Worm (Caenorhabditis elegans) whole organism, young adult: Measurements from ENCODE around the gene srd-31.
A peak's percentile ranks its signal among the peaks of the same experiment; 100 is the strongest.

Source experiments
- B0336.3 ChIP-seq: fragments of 200-800 bp; sonication (Bioruptor generic); IDR thresholded peaks from 2 replicates; pipeline ENCODE4 v1.3.6; 2022; ENCODE audit warnings: missing genetic modification characterization, missing compliant biosample characterization
- C17E4.6 ChIP-seq: fragments of 200-800 bp; sonication (Bioruptor generic); IDR thresholded peaks from 2 replicates; pipeline ENCODE4 v1.3.6; 2022; ENCODE audit warnings: missing genetic modification reagents, missing genetic modification characterization, missing compliant biosample characterization
- D2030.7 ChIP-seq: fragments of 200-800 bp; sonication (Bioruptor generic); IDR thresholded peaks from 2 replicates; pipeline ENCODE4 v1.3.6; 2022; ENCODE audit warnings: missing genetic modification reagents, missing genetic modification characterization, missing compliant biosample characterization
- F23B12.7 ChIP-seq: sonication (generic microtip); optimal IDR thresholded peaks from 2 replicates; lab custom pipeline; 2017; ENCODE audit warnings: missing genetic modification characterization, mild to moderate bottlenecking, missing compliant biosample characterization, antibody characterized with exemption, moderate library complexity; ENCODE audit not compliant: insufficient read depth
- F39B2.1 ChIP-seq: fragments of 200-800 bp; sonication (Bioruptor generic); IDR thresholded peaks from 2 replicates; pipeline ENCODE4 v1.3.6; 2022; ENCODE audit warnings: missing genetic modification reagents, missing genetic modification characterization, missing compliant biosample characterization
- F57A8.1 ChIP-seq: fragments of 200-800 bp; sonication (Bioruptor generic); optimal IDR thresholded peaks from 2 replicates; lab custom pipeline; 2018; ENCODE audit warnings: mild to moderate bottlenecking, missing genetic modification characterization, moderate library complexity, missing compliant biosample characterization
- K11D2.4 ChIP-seq: fragments of 200-800 bp; sonication (Bioruptor generic); IDR thresholded peaks from 2 replicates; pipeline ENCODE4 v1.3.6; 2022; ENCODE audit warnings: missing genetic modification reagents, missing genetic modification characterization, missing compliant biosample characterization
- T26A5.8 ChIP-seq: sonication (generic microtip); optimal IDR thresholded peaks from 2 replicates; lab custom pipeline; 2016; ENCODE audit warnings: missing genetic modification characterization, missing compliant biosample characterization
- Y67H2A.10 ChIP-seq: fragments of 200-800 bp; sonication (Bioruptor generic); conservative IDR thresholded peaks from 2 replicates; pipeline ENCODE4 v1.3.6; 2022; ENCODE audit warnings: missing genetic modification reagents, missing genetic modification characterization, missing compliant biosample characterization
- ama-1 ChIP-seq, 3 experiments: fragments of 150-350 bp in 1 of 3; sonication (generic microtip) in 2 of 3; optimal IDR thresholded peaks; 2 replicates each; lab custom pipeline; 2014 to 2018; ENCODE audit warnings: missing biosample characterization in 2 of 3, missing genetic modification characterization in 2 of 3, missing genetic modification reagents in 2 of 3
- atf-7 ChIP-seq: sonication (generic microtip); optimal IDR thresholded peaks from 2 replicates; lab custom pipeline; 2017; ENCODE audit warnings: mild to moderate bottlenecking, missing genetic modification characterization, missing compliant biosample characterization
- attf-3 ChIP-seq: fragments of 200-800 bp; sonication (Bioruptor generic); conservative IDR thresholded peaks from 2 replicates; pipeline ENCODE4 v1.3.6; 2022; ENCODE audit warnings: missing genetic modification reagents, missing genetic modification characterization, missing compliant biosample characterization
- ceh-58 ChIP-seq: fragments of 200-800 bp; sonication (Bioruptor generic); IDR thresholded peaks from 2 replicates; pipeline ENCODE4 v1.3.6; 2022; ENCODE audit warnings: missing genetic modification characterization, missing compliant biosample characterization
- chd-7 ChIP-seq: sonication (generic microtip); optimal IDR thresholded peaks from 2 replicates; lab custom pipeline; 2016; ENCODE audit warnings: mild to moderate bottlenecking, missing genetic modification characterization, moderate library complexity, missing compliant biosample characterization
- dpl-1 ChIP-seq: fragments of 150-350 bp; optimal IDR thresholded peaks from 2 replicates; lab custom pipeline; 2014; ENCODE audit warnings: missing biosample characterization, missing genetic modification reagents, missing genetic modification characterization
- efl-1 ChIP-seq: fragments of 150-350 bp; optimal IDR thresholded peaks from 2 replicates; lab custom pipeline; 2014; ENCODE audit warnings: missing biosample characterization, missing genetic modification reagents, missing genetic modification characterization
- egl-18 ChIP-seq: fragments of 200-800 bp; sonication (Bioruptor generic); IDR thresholded peaks from 2 replicates; pipeline ENCODE4 v1.3.6; 2022; ENCODE audit warnings: missing genetic modification reagents, missing genetic modification characterization, missing compliant biosample characterization
- hlh-12 ChIP-seq: sonication (generic microtip); optimal IDR thresholded peaks from 2 replicates; lab custom pipeline; 2016; ENCODE audit warnings: missing genetic modification characterization, missing compliant biosample characterization
- hlh-26 ChIP-seq: fragments of 200-800 bp; sonication (Bioruptor generic); conservative IDR thresholded peaks from 2 replicates; pipeline ENCODE4 v1.3.6; 2022; ENCODE audit warnings: missing genetic modification reagents, missing genetic modification characterization, missing compliant biosample characterization
- let-526 ChIP-seq: fragments of 200-800 bp; sonication (Bioruptor generic); IDR thresholded peaks from 2 replicates; pipeline ENCODE4 v1.3.6; 2022; ENCODE audit warnings: missing genetic modification reagents, missing genetic modification characterization, missing compliant biosample characterization
- madf-6 ChIP-seq: fragments of 200-800 bp; sonication (Bioruptor generic); IDR thresholded peaks from 2 replicates; pipeline ENCODE4 v1.3.6; 2022; ENCODE audit warnings: missing genetic modification reagents, missing genetic modification characterization, missing compliant biosample characterization
- madf-8 ChIP-seq: fragments of 200-800 bp; sonication (Bioruptor generic); conservative IDR thresholded peaks from 2 replicates; pipeline ENCODE4 v1.3.6; 2022; ENCODE audit warnings: missing genetic modification reagents, missing genetic modification characterization, missing compliant biosample characterization
- nfya-1 ChIP-seq: sonication (generic microtip); optimal IDR thresholded peaks from 2 replicates; lab custom pipeline; 2017; ENCODE audit warnings: antibody characterized with exemption, missing compliant biosample characterization, missing genetic modification characterization, borderline replicate concordance; ENCODE audit not compliant: insufficient read depth
- nhr-80 ChIP-seq: sonication (generic microtip); optimal IDR thresholded peaks from 2 replicates; lab custom pipeline; 2016; ENCODE audit warnings: missing genetic modification characterization, missing compliant biosample characterization
- repo-1 ChIP-seq: sonication (generic microtip); optimal IDR thresholded peaks from 2 replicates; lab custom pipeline; 2017; ENCODE audit warnings: mild to moderate bottlenecking, missing genetic modification characterization, missing compliant biosample characterization
- rpc-1 ChIP-seq, 2 experiments: fragments of 150-350 bp in 1 of 2; sonication (generic microtip) in 1 of 2; optimal IDR thresholded peaks; 2 replicates each; lab custom pipeline; 2014 to 2018; ENCODE audit warnings: missing biosample characterization in 1 of 2, missing genetic modification characterization in 1 of 2, missing genetic modification reagents in 1 of 2, missing genotype in 1 of 2
- snpc-1.1 ChIP-seq: sonication (generic microtip); optimal IDR thresholded peaks from 2 replicates; lab custom pipeline; 2017; ENCODE audit warnings: missing genetic modification characterization, mild to moderate bottlenecking, missing compliant biosample characterization, antibody characterized with exemption, moderate library complexity, missing genotype, missing genetic modification reagents; ENCODE audit not compliant: insufficient read depth
- somi-1 ChIP-seq: fragments of 200-800 bp; sonication (Bioruptor generic); optimal IDR thresholded peaks from 2 replicates; lab custom pipeline; 2018; ENCODE audit warnings: mild to moderate bottlenecking, missing genetic modification characterization, missing compliant biosample characterization
- tbp1 ChIP-seq: fragments of 200-800 bp; sonication (Bioruptor generic); optimal IDR thresholded peaks from 2 replicates; lab custom pipeline; 2018; ENCODE audit warnings: mild to moderate bottlenecking, missing genetic modification characterization, missing compliant biosample characterization
- tbx-9 ChIP-seq: sonication (generic microtip); optimal IDR thresholded peaks from 2 replicates; lab custom pipeline; 2016; ENCODE audit warnings: borderline replicate concordance, missing genetic modification characterization, inconsistent platforms, missing compliant biosample characterization
- ztf-22 ChIP-seq: fragments of 200-800 bp; sonication (Bioruptor generic); optimal IDR thresholded peaks from 2 replicates; lab custom pipeline; 2018; ENCODE audit warnings: mild to moderate bottlenecking, missing genetic modification characterization, moderate library complexity, missing compliant biosample characterization
- ztf-26 ChIP-seq: sonication (generic microtip); optimal IDR thresholded peaks from 2 replicates; lab custom pipeline; 2017; ENCODE audit warnings: missing genetic modification characterization, missing compliant biosample characterization
- ztf-6 ChIP-seq: fragments of 200-800 bp; sonication (Bioruptor generic); IDR thresholded peaks from 2 replicates; pipeline ENCODE4 v1.3.6; 2022; ENCODE audit warnings: missing genetic modification reagents, missing genetic modification characterization, missing compliant biosample characterization

The srd-31 gene

ce11 chrV:7612044-7612443 is 22.5 kb downstream of the srd-31 start, which contains the start of gene clec-215:
TSS of gene clec-215 (plus strand) at chrV:7612344.
- TF ChIP-seq hlh-26 (GFP tag; lab: Robert Waterston, UW) (no peak), F23B12.7 (tag; lab: Kevin White, UChicago) (no peak), F39B2.1 (GFP tag; lab: Robert Waterston, UW) (no peak), tbp1 (GFP tag; lab: Kevin White, UChicago) (no peak), chd-7 (tag; lab: Kevin White, UChicago) (no peak), ztf-6 (GFP tag; lab: Robert Waterston, UW) (no peak), F57A8.1 (GFP tag; lab: Kevin White, UChicago) (no peak), egl-18 (GFP tag; lab: Robert Waterston, UW) (no peak), C17E4.6 (GFP tag; lab: Robert Waterston, UW) (no peak), efl-1 (GFP tag; lab: Kevin White, UChicago) (no peak), let-526 (GFP tag; lab: Robert Waterston, UW) (no peak), hlh-12 (tag; lab: Kevin White, UChicago) (no peak), tbx-9 (tag; lab: Kevin White, UChicago) (no peak), K11D2.4 (no peak), rpc-1 (optimal IDR thresholded peaks at IDR 0.05; lab: Kevin White, UChicago) (no peak), rpc-1 (tag; optimal IDR thresholded peaks at IDR 0.05; lab: Kevin White, UChicago) (no peak), ztf-26 (tag; lab: Kevin White, UChicago) (no peak), ceh-58 (GFP tag; lab: Robert Waterston, UW) (no peak), D2030.7 (GFP tag; lab: Robert Waterston, UW) (no peak)

- no peak for TF ChIP-seq Y67H2A.10
- TF ChIP-seq nhr-80 (tag; lab: Kevin White, UChicago) = peak; percentile 25
Observed at ce11 chrV:7609698-7610420, 24.7 kb downstream of the srd-31 start, which contains the start of the genes folt-3 and clec-214. TSS of gene folt-3 (minus strand) at chrV:7609748. TSS of gene clec-214 (plus strand) at chrV:7610370.

- TF ChIP-seq K11D2.4 = no peak
- TF ChIP-seq ama-1 (optimal IDR thresholded peaks at IDR 0.05; lab: Kevin White, UChicago) = no peak
- TF ChIP-seq ama-1 (GFP tag; optimal IDR thresholded peaks at IDR 0.05; lab: Kevin White, UChicago) = no peak
- TF ChIP-seq ztf-22 = no peak
- no peak for TF ChIP-seq B0336.3
- no peak for TF ChIP-seq snpc-1.1 (tag; lab: Kevin White, UChicago)
Observed at ce11 chrV:7604858-7605257, 29.7 kb downstream of the srd-31 start, which contains the start of gene clec-213. TSS of gene clec-213 (plus strand) at chrV:7605158.

ce11 chrV:7603404-7603803 is 31.2 kb downstream of the srd-31 start, which contains the start of gene C50E3.11:
TSS of gene C50E3.11 (minus strand) at chrV:7603486.
- TF ChIP-seq madf-8 (GFP tag; lab: Robert Waterston, UW) (peak; percentile 26; the same call in 1 of the 2 replicates), dpl-1 (GFP tag; lab: Kevin White, UChicago) (peak; percentile 28), ztf-6 (GFP tag; lab: Robert Waterston, UW) (no peak), madf-6 (GFP tag; lab: Robert Waterston, UW) (peak; percentile 84), T26A5.8 (tag; lab: Kevin White, UChicago) (no peak), nfya-1 (tag; lab: Kevin White, UChicago) (no peak), somi-1 (GFP tag; lab: Kevin White, UChicago) (no peak), atf-7 (no peak), efl-1 (GFP tag; lab: Kevin White, UChicago) (peak; percentile 86), repo-1 (tag; lab: Kevin White, UChicago) (no peak), attf-3 (GFP tag; lab: Robert Waterston, UW) (no peak)
